Fruit fly (Drosophila melanogaster): ENCODE measurements around the gene Nup133.

dm6 chr3R:22740930-22741329 is 50.5 kb downstream of the Nup133 start, which contains the start of the genes Dcr-1 and CG6985:
- TF ChIP-seq lz (GFP tag; optimal IDR thresholded peaks at IDR 0.05) = no peak
- no peak for TF ChIP-seq Eip78C (GFP tag)
- no peak for TF ChIP-seq Ets21C (GFP tag; optimal IDR thresholded peaks at IDR 0.05)
- TF ChIP-seq ss (GFP tag; optimal IDR thresholded peaks at IDR 0.05) = no peak
- no peak for TF ChIP-seq CG11762 (GFP tag; optimal IDR thresholded peaks at IDR 0.05; ENCODE audit: insufficient read depth)
- TF ChIP-seq Eip93F (GFP tag; optimal IDR thresholded peaks at IDR 0.05) = no peak
- TF ChIP-seq spab (GFP tag; optimal IDR thresholded peaks at IDR 0.05) = no peak
- TF ChIP-seq CG15336 (GFP tag; IDR thresholded peaks at IDR 0.05) = no peak
- TF ChIP-seq Sox15 (GFP tag; optimal IDR thresholded peaks at IDR 0.05) = no peak
- TF ChIP-seq CG10669 (GFP tag; optimal IDR thresholded peaks at IDR 0.05) = no peak
- TF ChIP-seq fkh (GFP tag; optimal IDR thresholded peaks at IDR 0.05) = no peak
- TF ChIP-seq CG6276 (GFP tag; optimal IDR thresholded peaks at IDR 0.05) = no peak

Measured in whole organism, prepupa.